Worm (Caenorhabditis elegans): Measurements from ENCODE around the gene ZK1290.10.

DNA sequence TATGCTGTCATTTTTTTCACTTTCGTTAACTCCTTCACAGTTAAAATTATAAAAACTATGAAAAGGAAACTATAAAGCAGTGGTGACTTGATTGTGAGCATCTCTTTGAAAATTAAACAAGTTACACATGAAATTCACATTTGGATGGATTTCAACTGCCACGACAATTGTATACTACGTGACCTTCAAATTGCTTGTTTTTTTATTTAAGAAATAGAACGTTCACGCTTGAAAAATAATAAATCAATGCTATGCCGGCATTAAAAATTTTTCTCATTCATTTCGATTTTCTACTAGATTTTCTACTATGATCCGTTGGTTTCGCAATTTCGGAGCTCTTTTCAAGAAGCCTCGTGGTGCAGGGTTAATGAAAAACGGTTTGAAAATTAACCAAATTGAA lies 28.2 kb downstream of the ZK1290.10 start, which contains the start of the genes ZK1290.7 and rnh-1.1:
- TF ChIP-seq nhr-28 (tag; optimal IDR thresholded peaks at IDR 0.05) (no peak), unc-62 (GFP tag; optimal IDR thresholded peaks at IDR 0.05) (no peak)

All from whole organism, mixed stage, embryonic.